Worm (Caenorhabditis elegans) whole organism, L2 larva: Measurements from ENCODE around the gene M6.11.

ENCODE experiments used
- alr-1 ChIP-seq: fragments of 150-350 bp; optimal IDR thresholded peaks from 2 replicates; lab custom pipeline; 2014; ENCODE audit warnings: missing biosample characterization, missing genetic modification characterization
- fos-1 ChIP-seq: fragments of 150-350 bp; optimal IDR thresholded peaks from 2 replicates; lab custom pipeline; 2014; ENCODE audit warnings: missing biosample characterization, missing genetic modification characterization
- mbf-1 ChIP-seq: sonication (generic microtip); optimal IDR thresholded peaks from 2 replicates; lab custom pipeline; 2017; ENCODE audit warnings: missing biosample characterization, missing genetic modification characterization
- nhr-12 ChIP-seq: fragments of 150-350 bp; optimal IDR thresholded peaks from 2 replicates; lab custom pipeline; 2014; ENCODE audit warnings: missing biosample characterization, missing genetic modification characterization
- nhr-237 ChIP-seq: fragments of 150-350 bp; optimal IDR thresholded peaks from 2 replicates; lab custom pipeline; 2014; ENCODE audit warnings: missing biosample characterization, missing genetic modification characterization
- nhr-25 ChIP-seq: fragments of 150-350 bp; sonication (generic microtip); optimal IDR thresholded peaks from 3 replicates; lab custom pipeline; 2014; ENCODE audit warnings: missing biosample characterization, missing genetic modification characterization
- sma-3 ChIP-seq: sonication (generic microtip); optimal IDR thresholded peaks from 2 replicates; lab custom pipeline; 2016; ENCODE audit warnings: missing genetic modification reagents, missing genetic modification characterization, missing compliant biosample characterization
- unc-62 ChIP-seq: fragments of 150-350 bp; optimal IDR thresholded peaks from 2 replicates; lab custom pipeline; 2014; ENCODE audit warnings: missing biosample characterization, missing genetic modification reagents, missing genetic modification characterization

- TF ChIP-seq fos-1 (tag; lab: Kevin White, UChicago): no peak
- TF ChIP-seq mbf-1 (tag; lab: Kevin White, UChicago): no peak
- no peak for TF ChIP-seq unc-62 (GFP tag; lab: Kevin White, UChicago)
- no peak for TF ChIP-seq nhr-12 (tag; lab: Kevin White, UChicago)
- no peak for TF ChIP-seq nhr-25 (tag; lab: Kevin White, UChicago)
- no peak for TF ChIP-seq alr-1 (tag; lab: Kevin White, UChicago)
- no peak for TF ChIP-seq sma-3 (GFP tag; lab: Kevin White, UChicago)
- TF ChIP-seq nhr-237 (tag; lab: Kevin White, UChicago): no peak
Observed at ce11 chrX:642817-643216, 1.5 kb upstream of the M6.11 start.
